Worm (Caenorhabditis elegans) whole organism, dauer: ENCODE data around the gene T10F2.2.

ENCODE experiments used
- unc-62 ChIP-seq: sonication (generic microtip); optimal IDR thresholded peaks from 2 replicates; lab custom pipeline; 2017; ENCODE audit warnings: missing biosample characterization, missing genetic modification reagents, missing genetic modification characterization

Gene T10F2.2

DNA sequence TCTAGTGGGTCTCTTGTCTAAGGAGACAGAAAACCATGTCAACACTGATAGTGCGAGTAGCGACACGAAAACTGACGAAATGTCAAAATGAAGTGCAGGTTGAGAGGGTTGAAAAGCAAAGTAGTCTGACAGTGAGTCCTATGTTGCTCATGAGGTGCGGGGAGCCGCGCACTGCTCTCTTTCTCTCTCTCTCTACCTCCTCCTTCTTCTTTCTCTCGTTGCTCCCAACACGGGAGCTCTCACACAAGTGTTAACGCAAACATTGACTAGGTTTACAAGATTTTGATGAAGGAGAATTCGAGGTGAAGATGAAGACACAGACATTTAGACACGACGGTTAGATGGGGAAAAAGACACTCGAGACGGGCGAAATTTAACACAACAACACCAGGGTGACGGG, 35.9 kb downstream of the T10F2.2 start:
- TF ChIP-seq unc-62 (GFP tag; lab: Kevin White, UChicago), result no peak

DNA sequence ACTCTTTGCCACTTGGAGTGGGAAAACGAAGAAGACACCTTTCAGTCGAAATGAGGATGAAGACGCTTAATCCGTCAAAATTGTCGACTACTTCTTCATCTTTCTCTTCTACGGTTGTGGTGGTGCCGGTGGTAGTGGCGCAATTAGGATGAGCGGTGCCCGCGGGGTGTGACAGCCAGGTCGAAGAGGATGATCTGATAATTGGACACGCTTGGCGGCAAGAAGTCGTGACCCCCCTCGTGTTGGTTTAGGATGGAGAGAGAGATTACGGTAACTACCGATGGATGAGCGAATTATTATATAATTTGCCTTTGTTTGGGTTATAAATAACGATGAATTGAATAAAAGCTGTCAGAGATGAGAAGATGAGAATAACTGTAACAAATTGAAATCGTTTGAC, 38.1 kb downstream of the T10F2.2 start:
- TF ChIP-seq unc-62 (GFP tag; lab: Kevin White, UChicago), result no peak

DNA sequence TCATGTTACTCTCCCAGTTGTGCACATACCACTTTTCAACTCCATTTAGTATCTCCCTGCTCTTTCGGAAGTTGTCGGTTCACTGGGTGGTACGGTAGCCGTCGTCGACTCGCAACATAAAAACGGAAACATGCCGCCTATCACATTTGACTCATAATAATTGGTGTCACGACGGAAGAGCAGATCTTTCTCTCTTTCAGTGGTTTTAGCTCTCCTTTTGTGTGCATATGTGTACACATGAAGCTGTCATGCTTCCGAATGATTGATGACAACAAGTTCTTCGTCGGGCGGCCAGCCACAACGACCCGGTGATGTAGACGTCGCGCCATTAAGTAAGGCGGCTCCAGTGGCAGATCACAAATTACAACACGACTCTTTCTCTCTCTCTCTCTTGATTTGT, 39.4 kb downstream of the T10F2.2 start:
- TF ChIP-seq unc-62 (GFP tag; lab: Kevin White, UChicago), result no peak

DNA sequence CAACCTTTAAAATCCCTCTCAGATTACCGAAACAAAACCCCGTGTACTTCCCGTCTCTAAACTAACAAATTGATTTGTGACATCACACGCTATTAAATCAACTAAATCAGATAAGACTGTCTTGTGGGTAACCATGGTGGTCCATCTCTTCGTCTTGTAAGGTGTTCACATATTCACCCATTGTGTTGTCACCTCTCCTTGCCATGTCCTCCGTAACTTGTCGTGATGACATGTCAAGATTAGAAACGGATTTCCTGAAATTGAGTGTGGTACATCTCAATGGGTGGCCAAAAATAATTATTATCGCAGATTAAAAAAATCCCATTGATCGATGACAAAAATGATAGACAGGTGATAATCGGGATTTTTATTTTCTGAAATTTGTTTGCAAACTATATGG, 40.7 kb downstream of the T10F2.2 start:
- TF ChIP-seq unc-62 (GFP tag; lab: Kevin White, UChicago), result no peak

DNA sequence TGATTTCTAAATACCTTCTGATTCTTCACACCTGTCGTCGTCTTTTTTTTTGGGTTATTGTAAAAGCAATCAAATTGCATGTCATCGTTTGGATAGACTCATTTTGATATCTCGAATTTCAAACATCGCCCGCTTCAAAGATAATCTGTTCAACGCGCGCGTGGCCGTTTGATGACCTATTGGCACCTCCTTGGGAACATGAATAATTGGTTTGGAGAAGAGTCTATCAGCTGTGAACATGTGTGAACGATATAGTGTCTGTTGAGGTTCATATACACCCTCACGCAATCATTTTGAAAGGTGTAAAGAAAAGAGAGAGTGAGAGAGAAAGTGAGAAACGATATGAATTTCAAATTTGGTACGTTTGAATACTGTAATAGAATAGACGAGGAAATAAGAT, 44.5 kb downstream of the T10F2.2 start:
- TF ChIP-seq unc-62 (GFP tag; lab: Kevin White, UChicago), result no peak

DNA sequence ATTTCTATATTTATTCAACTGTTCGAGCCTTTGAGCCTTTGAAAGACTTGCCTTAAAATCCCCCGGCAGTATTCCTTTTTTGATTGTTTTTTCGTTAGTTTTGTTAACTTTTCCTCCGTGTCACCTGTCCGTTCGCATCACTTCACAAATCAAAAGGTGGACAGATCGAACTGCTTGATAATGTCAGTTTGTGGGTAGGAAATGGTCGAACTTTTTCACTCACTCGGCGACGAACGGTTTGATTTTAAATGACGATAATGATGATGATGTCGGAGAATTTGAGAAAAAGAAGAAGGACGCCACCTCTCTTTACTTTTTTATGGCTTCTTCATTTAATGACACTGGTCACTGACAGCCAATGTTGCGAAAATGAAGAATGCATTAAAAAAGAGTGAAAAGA, 46.0 kb downstream of the T10F2.2 start:
- no peak for TF ChIP-seq unc-62 (GFP tag; lab: Kevin White, UChicago)
